Fruit fly (Drosophila melanogaster) whole organism, wandering third instar larva: ENCODE data around the gene heca.

Source experiments
- Abd-B ChIP-seq: fragments of >200 bp; optimal IDR thresholded peaks from 2 replicates; lab custom pipeline; 2017; ENCODE audit warnings: missing biosample characterization, missing genetic modification characterization
- CG32264 ChIP-seq: fragments of 200-800 bp; sonication (Bioruptor generic); optimal IDR thresholded peaks from 2 replicates; lab custom pipeline; 2016; ENCODE audit warnings: missing biosample characterization, missing genetic modification characterization
- CG9705 ChIP-seq: fragments of 200-800 bp; sonication (Bioruptor generic); optimal IDR thresholded peaks from 2 replicates; lab custom pipeline; 2018; ENCODE audit warnings: missing biosample characterization, mild to moderate bottlenecking, missing genetic modification characterization
- CrebA ChIP-seq: fragments of 200-800 bp; sonication (Bioruptor generic); optimal IDR thresholded peaks from 2 replicates; lab custom pipeline; 2016; ENCODE audit warnings: missing biosample characterization, mild to moderate bottlenecking, missing genetic modification characterization, borderline replicate concordance
- Dfd ChIP-seq: fragments of >200 bp; optimal IDR thresholded peaks from 2 replicates; lab custom pipeline; 2017; ENCODE audit warnings: missing biosample characterization, missing genetic modification characterization
- Dif ChIP-seq: fragments of 200-275, 200-300 bp; sonication (Bioruptor generic); optimal IDR thresholded peaks from 2 replicates; lab custom pipeline; 2018; ENCODE audit warnings: missing biosample characterization, missing genetic modification characterization; ENCODE audit not compliant: partially characterized antibody
- GATAd ChIP-seq: sonication (Bioruptor generic); optimal IDR thresholded peaks from 2 replicates; lab custom pipeline; 2016; ENCODE audit warnings: missing biosample characterization, missing genetic modification characterization
- HLH106 ChIP-seq: fragments of 200-800 bp; optimal IDR thresholded peaks from 3 replicates; lab custom pipeline; 2019; ENCODE audit warnings: missing biosample characterization, mild to moderate bottlenecking, missing genetic modification characterization, moderate library complexity
- Hnf4 ChIP-seq: fragments of 200-800 bp; sonication (Bioruptor generic); optimal IDR thresholded peaks from 2 replicates; lab custom pipeline; 2016; ENCODE audit warnings: missing biosample characterization, mild to moderate bottlenecking, missing genetic modification characterization
- Hr78 ChIP-seq: fragments of >200 bp; optimal IDR thresholded peaks from 2 replicates; lab custom pipeline; 2017; ENCODE audit warnings: missing biosample characterization, missing genetic modification characterization
- Hr83 ChIP-seq: fragments of 200-300 bp; sonication (Bioruptor generic); optimal IDR thresholded peaks from 2 replicates; lab custom pipeline; 2016; ENCODE audit warnings: missing biosample characterization, mild to moderate bottlenecking, missing genetic modification characterization, moderate library complexity; ENCODE audit not compliant: poor library complexity, severe bottlenecking
- Jra ChIP-seq: sonication (Bioruptor generic); optimal IDR thresholded peaks from 2 replicates; lab custom pipeline; 2016; ENCODE audit warnings: missing biosample characterization, missing genetic modification characterization
- Mio ChIP-seq: sonication (Bioruptor generic); optimal IDR thresholded peaks from 2 replicates; lab custom pipeline; 2016; ENCODE audit warnings: missing biosample characterization, missing genetic modification characterization
- Myc ChIP-seq: fragments of >200 bp; optimal IDR thresholded peaks from 2 replicates; lab custom pipeline; 2017
- N ChIP-seq: fragments of >200 bp; optimal IDR thresholded peaks from 2 replicates; lab custom pipeline; 2018; ENCODE audit warnings: missing biosample characterization, missing external identifiers, missing genetic modification characterization
- OdsH ChIP-seq: fragments of 200-800 bp; sonication (Bioruptor generic); optimal IDR thresholded peaks from 2 replicates; lab custom pipeline; 2016; ENCODE audit warnings: missing biosample characterization, mild to moderate bottlenecking, missing genetic modification characterization
- Rel ChIP-seq, 2 experiments: fragments of 200-800 bp; sonication (Bioruptor generic) in 1 of 2; optimal IDR thresholded peaks; 2 replicates in 1 of 2; 3 replicates in 1 of 2; lab custom pipeline; 2016 to 2019; ENCODE audit warnings: mild to moderate bottlenecking in 2 of 2, missing biosample characterization in 2 of 2, missing genetic modification characterization in 2 of 2, moderate library complexity in 1 of 2
- Sp1 ChIP-seq: fragments of 200-800 bp; sonication (Bioruptor generic); optimal IDR thresholded peaks from 3 replicates; lab custom pipeline; 2019; ENCODE audit warnings: missing biosample characterization, mild to moderate bottlenecking, missing genetic modification characterization, moderate library complexity
- Vsx2 ChIP-seq: fragments of 200-300, 225-300 bp; sonication (Bioruptor generic); optimal IDR thresholded peaks from 2 replicates; lab custom pipeline; 2018; ENCODE audit warnings: missing biosample characterization, missing genetic modification characterization; ENCODE audit not compliant: partially characterized antibody
- br ChIP-seq: fragments of 200-800 bp; sonication (Bioruptor generic); optimal IDR thresholded peaks from 2 replicates; lab custom pipeline; 2016; ENCODE audit warnings: missing biosample characterization, missing genetic modification characterization
- brk ChIP-seq: fragments of 200-800 bp; sonication (Bioruptor generic); optimal IDR thresholded peaks from 2 replicates; lab custom pipeline; 2016; ENCODE audit warnings: missing biosample characterization, mild to moderate bottlenecking, missing genetic modification characterization
- dl ChIP-seq, 2 experiments: fragments of 175-275, 200-275 bp in 1 of 2; fragments of 200-275 bp in 1 of 2; sonication (Bioruptor generic); optimal IDR thresholded peaks; lab custom pipeline; 2018; ENCODE audit warnings: mild to moderate bottlenecking in 2 of 2, missing biosample characterization in 2 of 2, missing genetic modification characterization in 2 of 2, moderate library complexity in 2 of 2; ENCODE audit not compliant: partially characterized antibody in 2 of 2, insufficient read depth in 1 of 2
- dmrt93B ChIP-seq: fragments of 200-800 bp; sonication (Bioruptor generic); optimal IDR thresholded peaks from 2 replicates; lab custom pipeline; 2018; ENCODE audit warnings: missing biosample characterization, mild to moderate bottlenecking, missing genetic modification characterization
- dsf ChIP-seq: sonication (Bioruptor generic); optimal IDR thresholded peaks from 2 replicates; lab custom pipeline; 2016; ENCODE audit warnings: missing biosample characterization, missing genetic modification characterization, borderline replicate concordance
- ey ChIP-seq: fragments of 200-800 bp; sonication (Bioruptor generic); optimal IDR thresholded peaks from 2 replicates; lab custom pipeline; 2016; ENCODE audit warnings: missing biosample characterization, missing genetic modification characterization
- foxo ChIP-seq, 2 experiments: fragments of 200-800 bp; sonication (Bioruptor generic); optimal IDR thresholded peaks; 2 replicates in 1 of 2; 3 replicates in 1 of 2; lab custom pipeline; 2016 to 2017; ENCODE audit warnings: missing biosample characterization in 2 of 2, missing genetic modification characterization in 2 of 2
- fru ChIP-seq: fragments of 200-800 bp; sonication (Bioruptor generic); optimal IDR thresholded peaks from 3 replicates; lab custom pipeline; 2016; ENCODE audit warnings: missing biosample characterization, mild to moderate bottlenecking, missing genetic modification characterization
- h ChIP-seq: fragments of 200-800 bp; sonication (Bioruptor generic); optimal IDR thresholded peaks from 3 replicates; lab custom pipeline; 2016; ENCODE audit warnings: missing biosample characterization, mild to moderate bottlenecking, missing genetic modification characterization
- jim ChIP-seq: fragments of 175-275, 200-325 bp; sonication (Bioruptor generic); optimal IDR thresholded peaks from 2 replicates; lab custom pipeline; 2016; ENCODE audit warnings: missing biosample characterization, mild to moderate bottlenecking, missing genetic modification characterization
- lola ChIP-seq: fragments of >200 bp; optimal IDR thresholded peaks from 2 replicates; lab custom pipeline; 2017; ENCODE audit warnings: missing biosample characterization, missing genetic modification characterization
- pan ChIP-seq: fragments of >200 bp; optimal IDR thresholded peaks from 2 replicates; lab custom pipeline; 2017
- psq ChIP-seq: fragments of 200-800 bp; sonication (Bioruptor generic); optimal IDR thresholded peaks from 3 replicates; lab custom pipeline; 2017; ENCODE audit warnings: missing biosample characterization, mild to moderate bottlenecking, missing genetic modification characterization, moderate library complexity
- rgr ChIP-seq: fragments of 200-800 bp; sonication (Bioruptor generic); optimal IDR thresholded peaks from 3 replicates; lab custom pipeline; 2016; ENCODE audit warnings: missing biosample characterization, mild to moderate bottlenecking, missing genetic modification characterization
- sage ChIP-seq: fragments of 200-800 bp; sonication (Bioruptor generic); optimal IDR thresholded peaks from 2 replicates; lab custom pipeline; 2016; ENCODE audit warnings: missing biosample characterization, mild to moderate bottlenecking, missing genetic modification characterization
- sv ChIP-seq: fragments of 200-800 bp; sonication (Bioruptor generic); optimal IDR thresholded peaks from 3 replicates; lab custom pipeline; 2016; ENCODE audit warnings: missing biosample characterization, missing genetic modification characterization
- usp ChIP-seq: fragments of >200 bp; optimal IDR thresholded peaks from 2 replicates; lab custom pipeline; 2017; ENCODE audit warnings: missing biosample characterization, missing genetic modification characterization
- woc ChIP-seq: sonication (Bioruptor generic); optimal IDR thresholded peaks from 2 replicates; lab custom pipeline; 2016; ENCODE audit warnings: missing biosample characterization, mild to moderate bottlenecking, missing genetic modification characterization

Gene heca

DNA sequence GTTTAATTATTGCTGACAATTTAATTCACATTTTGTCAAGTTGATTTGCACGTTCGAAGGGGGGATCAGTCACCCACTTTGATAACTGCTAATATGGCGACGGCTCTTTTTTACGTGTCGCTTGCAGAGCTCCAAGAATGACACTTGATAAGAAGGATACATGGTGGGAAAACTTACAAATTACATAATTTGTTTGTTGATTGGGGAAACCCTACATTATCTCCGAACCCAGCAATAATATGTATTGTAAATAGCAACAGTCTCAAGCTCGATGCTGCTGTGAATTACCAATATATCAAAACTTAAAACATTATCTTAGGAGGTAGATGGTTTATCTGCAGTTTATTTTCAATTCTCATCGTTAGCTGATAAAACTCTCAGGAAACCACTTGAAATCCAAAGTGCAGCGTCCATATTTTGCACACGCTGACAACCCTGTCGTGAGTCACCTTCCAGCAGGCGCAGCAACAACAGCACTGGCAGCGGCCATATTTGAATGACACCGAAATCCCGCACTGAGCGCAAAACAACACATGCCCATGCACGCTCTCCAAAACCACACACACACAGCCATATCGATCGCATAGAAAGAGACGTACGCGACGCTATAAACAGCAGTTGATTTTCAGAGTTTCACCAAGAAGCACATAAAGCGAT is 110.6 kb downstream of the heca start (continued):
- TF ChIP-seq brk: no peak

DNA sequence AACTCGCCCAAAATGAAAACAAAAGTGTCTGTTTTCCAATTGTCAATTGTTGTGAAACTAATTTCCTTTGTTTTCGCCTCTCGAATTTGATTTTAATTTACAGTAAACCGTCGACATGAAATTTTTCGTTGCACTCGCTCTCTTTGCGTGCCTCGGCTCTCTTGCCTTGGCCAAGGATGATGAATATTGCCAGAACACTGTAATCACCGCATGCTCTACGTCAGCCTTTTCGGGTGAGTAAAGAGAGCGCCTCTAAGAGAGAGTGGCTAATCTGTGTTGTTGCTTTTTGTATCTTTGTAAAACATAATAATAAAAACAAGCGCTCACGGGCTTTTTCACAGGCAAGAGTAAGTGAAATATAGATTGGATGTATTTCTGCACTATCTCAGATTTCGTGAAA is 111.4 kb downstream of the heca start:
- TF ChIP-seq Vsx2 (GFP tag; lab: Kevin White, UChicago) (no peak), brk (peak; percentile 29), CrebA (GFP tag; lab: Kevin White, UChicago) (peak; percentile 11), usp (no peak), Myc (lab: Kevin White, UChicago) (no peak), GATAd (GFP tag; lab: Kevin White, UChicago) (no peak), woc (GFP tag; lab: Kevin White, UChicago) (no peak), dmrt93B (no peak), Hr78 (no peak), Sp1 (no peak), Abd-B (GFP tag; lab: Kevin White, UChicago) (no peak), Dif (GFP tag; lab: Kevin White, UChicago) (peak; percentile 83), HLH106 (tag; lab: Kevin White, UChicago) (no peak), dl (GFP tag; optimal IDR thresholded peaks at IDR 0.05; lab: Kevin White, UChicago; ENCODE audit: insufficient read depth in 1 of 2, partially characterized antibody in 2 of 2) (peak; percentile 39 to 79), sage (GFP tag; lab: Kevin White, UChicago) (peak; percentile 53), dsf (GFP tag; lab: Kevin White, UChicago) (no peak), Mio (GFP tag; lab: Kevin White, UChicago) (no peak), Hr83 (GFP tag; lab: Kevin White, UChicago) (peak; percentile 36), CG9705 (GFP tag; lab: Kevin White, UChicago) (no peak), ey (GFP tag; lab: Kevin White, UChicago) (no peak), sv (GFP tag; lab: Kevin White, UChicago) (no peak)

- TF ChIP-seq Jra (GFP tag; lab: Kevin White, UChicago): no peak
- peak in 1 of 2 experiments; percentile 11 for TF ChIP-seq foxo (GFP tag; optimal IDR thresholded peaks at IDR 0.05; lab: Kevin White, UChicago)
Measured at dm6 chr3R:30390304-30390703, 112.6 kb downstream of the heca start.

DNA sequence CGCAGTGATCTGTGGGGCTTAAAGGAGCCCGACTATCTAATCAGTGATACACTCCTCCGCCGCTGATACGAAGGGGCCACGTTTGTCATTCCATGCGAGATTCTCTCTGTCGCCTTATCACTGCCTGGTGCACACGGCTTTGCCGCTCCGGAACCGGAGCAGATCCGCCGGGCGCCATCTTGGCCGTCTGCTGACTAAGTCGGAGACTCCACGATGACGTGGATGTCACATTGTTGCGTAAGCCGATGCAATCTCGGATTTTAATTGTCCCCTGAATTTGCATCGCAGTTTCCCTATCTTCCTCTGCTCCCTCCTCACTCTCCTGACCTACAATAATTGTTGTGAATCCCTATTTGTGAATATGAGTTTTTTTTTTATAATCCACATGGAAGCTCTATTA is 113.4 kb downstream of the heca start:
- TF ChIP-seq dsf (GFP tag; lab: Kevin White, UChicago) (no peak), Rel (GFP tag; optimal IDR thresholded peaks at IDR 0.05; lab: Kevin White, UChicago) (no peak), Rel (tag; optimal IDR thresholded peaks at IDR 0.05; lab: Kevin White, UChicago) (peak; percentile 91), OdsH (no peak), dmrt93B (no peak)

DNA sequence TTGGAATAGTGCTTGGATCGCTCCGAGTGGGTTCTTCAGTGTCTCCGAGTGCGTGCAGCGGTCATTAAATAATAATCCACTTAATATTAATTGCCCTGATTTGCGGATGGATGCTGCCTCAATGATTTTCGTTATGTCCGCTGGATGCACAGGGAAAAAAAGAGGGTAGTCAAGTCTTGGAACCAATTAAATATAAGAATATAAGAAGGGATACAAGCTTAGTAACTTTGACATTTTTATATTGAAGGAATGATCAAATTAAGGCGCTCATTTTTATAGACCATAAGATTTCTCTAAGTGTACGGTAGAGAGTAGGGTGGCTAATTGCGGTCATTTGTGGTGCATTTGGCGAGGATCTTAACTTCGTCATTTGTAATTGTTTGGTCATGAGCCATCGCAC is 114.2 kb downstream of the heca start:
- TF ChIP-seq ey (GFP tag; lab: Kevin White, UChicago) (peak; percentile 2), rgr (GFP tag; lab: Kevin White, UChicago) (peak; percentile 33), CG32264 (GFP tag; lab: Kevin White, UChicago) (no peak), Hr83 (GFP tag; lab: Kevin White, UChicago) (no peak), foxo (GFP tag; optimal IDR thresholded peaks at IDR 0.05; lab: Kevin White, UChicago) (peak in 1 of 2 experiments; percentile 18), sv (GFP tag; lab: Kevin White, UChicago) (no peak), psq (GFP tag; lab: Kevin White, UChicago) (no peak), Dfd (GFP tag; lab: Kevin White, UChicago) (no peak), Abd-B (GFP tag; lab: Kevin White, UChicago) (no peak), Hnf4 (GFP tag; lab: Kevin White, UChicago) (peak; percentile 14), fru (GFP tag; lab: Kevin White, UChicago) (no peak), lola (GFP tag; lab: Kevin White, UChicago) (no peak), Rel (GFP tag; optimal IDR thresholded peaks at IDR 0.05; lab: Kevin White, UChicago) (no peak), Rel (tag; optimal IDR thresholded peaks at IDR 0.05; lab: Kevin White, UChicago) (no peak), br (GFP tag; lab: Kevin White, UChicago) (no peak), GATAd (GFP tag; lab: Kevin White, UChicago) (no peak), Dif (GFP tag; lab: Kevin White, UChicago) (no peak), dmrt93B (no peak), N (no peak), h (GFP tag; lab: Kevin White, UChicago) (peak; percentile 33), Hr78 (no peak), Jra (GFP tag; lab: Kevin White, UChicago) (no peak), dsf (GFP tag; lab: Kevin White, UChicago) (no peak), HLH106 (tag; lab: Kevin White, UChicago) (peak; percentile 3), usp (no peak), brk (no peak), woc (GFP tag; lab: Kevin White, UChicago) (no peak), jim (GFP tag; lab: Kevin White, UChicago) (no peak), pan (lab: Kevin White, UChicago) (no peak), Vsx2 (GFP tag; lab: Kevin White, UChicago) (no peak), OdsH (no peak), CrebA (GFP tag; lab: Kevin White, UChicago) (no peak), Mio (GFP tag; lab: Kevin White, UChicago) (no peak), Myc (lab: Kevin White, UChicago) (no peak)
